Worm (Caenorhabditis elegans) whole organism, early embryonic: Measurements from ENCODE around the gene F52C12.2.

ENCODE experiments used
- B0310.2 ChIP-seq: sonication (generic microtip); optimal IDR thresholded peaks from 2 replicates; lab custom pipeline; 2016; ENCODE audit warnings: mild to moderate bottlenecking, missing genetic modification characterization, missing compliant biosample characterization
- F13C5.2 ChIP-seq: sonication (generic microtip); optimal IDR thresholded peaks from 2 replicates; lab custom pipeline; 2017; ENCODE audit warnings: mild to moderate bottlenecking, missing genetic modification characterization, inconsistent platforms, missing compliant biosample characterization
- aly-1 ChIP-seq: sonication (generic microtip); optimal IDR thresholded peaks from 2 replicates; lab custom pipeline; 2016; ENCODE audit warnings: missing genetic modification characterization, missing compliant biosample characterization
- ama-1 ChIP-seq: fragments of 150-350 bp; optimal IDR thresholded peaks from 2 replicates; lab custom pipeline; 2014
- flt-1 ChIP-seq: fragments of 200-800 bp; sonication (Bioruptor generic); IDR thresholded peaks from 2 replicates; pipeline ENCODE4 v1.3.6; 2022; ENCODE audit warnings: missing genetic modification characterization, missing compliant biosample characterization
- hmbx-1 ChIP-seq: sonication (generic microtip); optimal IDR thresholded peaks from 2 replicates; lab custom pipeline; 2016; ENCODE audit warnings: mild to moderate bottlenecking, missing genetic modification characterization, missing compliant biosample characterization
- hmg-4 ChIP-seq: fragments of 200-800 bp; sonication (Bioruptor generic); optimal IDR thresholded peaks from 2 replicates; lab custom pipeline; 2018; ENCODE audit warnings: mild to moderate bottlenecking, missing genetic modification characterization, missing compliant biosample characterization
- hnd-1 ChIP-seq: sonication (generic microtip); optimal IDR thresholded peaks from 2 replicates; lab custom pipeline; 2016; ENCODE audit warnings: missing genetic modification characterization, missing compliant biosample characterization
- pes-1 ChIP-seq: fragments of 200-800 bp; sonication (Bioruptor generic); IDR thresholded peaks from 2 replicates; pipeline ENCODE4 v1.3.6; 2022; ENCODE audit warnings: missing genetic modification reagents, missing genetic modification characterization, missing compliant biosample characterization
- scrt-1 ChIP-seq: fragments of 200-800 bp; sonication (Bioruptor generic); IDR thresholded peaks from 2 replicates; pipeline ENCODE4 v1.3.6; 2022; ENCODE audit warnings: missing genetic modification characterization, missing compliant biosample characterization
- sea-1 ChIP-seq: fragments of 200-800 bp; sonication (Bioruptor generic); conservative IDR thresholded peaks from 2 replicates; pipeline ENCODE4 v1.3.6; 2022; ENCODE audit warnings: missing genetic modification characterization, missing compliant biosample characterization
- tbx-11 ChIP-seq: fragments of 200-800 bp; sonication (Bioruptor generic); IDR thresholded peaks from 2 replicates; pipeline ENCODE4 v1.3.6; 2022; ENCODE audit warnings: missing genetic modification characterization, missing compliant biosample characterization
- tbx-37 ChIP-seq: fragments of 200-800 bp; sonication (Bioruptor generic); conservative IDR thresholded peaks from 2 replicates; pipeline ENCODE4 v1.3.6; 2022; ENCODE audit warnings: missing genetic modification reagents, missing genetic modification characterization, missing compliant biosample characterization
- tra-4 ChIP-seq: sonication (generic microtip); optimal IDR thresholded peaks from 2 replicates; lab custom pipeline; 2017; ENCODE audit warnings: missing genetic modification characterization, missing compliant biosample characterization

DNA sequence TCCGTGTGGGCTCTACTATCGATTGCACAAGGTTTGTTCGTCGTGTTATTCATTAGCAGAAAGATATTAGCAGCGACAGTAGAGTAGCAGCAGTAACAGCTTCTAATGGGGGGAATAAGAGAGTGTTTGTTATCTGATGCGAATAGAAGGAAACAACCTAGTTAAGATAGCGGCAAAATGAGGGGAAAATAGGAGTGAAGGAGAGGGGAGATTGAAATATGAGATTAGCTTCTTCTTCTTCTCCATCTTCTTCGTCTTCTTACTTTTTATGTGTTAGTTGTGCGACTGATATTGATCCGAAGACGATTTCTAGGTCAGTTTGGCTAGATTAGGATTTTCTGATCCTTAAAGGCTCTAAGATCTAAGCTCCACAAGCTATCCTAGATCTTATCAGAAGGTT is 38.5 kb upstream of the F52C12.2 start:
- TF ChIP-seq sea-1 (GFP tag; lab: Robert Waterston, UW): no peak
- TF ChIP-seq flt-1: no peak
- TF ChIP-seq pes-1: no peak
- no peak for TF ChIP-seq scrt-1 (GFP tag; lab: Robert Waterston, UW)
- no peak for TF ChIP-seq aly-1 (tag; lab: Kevin White, UChicago)
- no peak for TF ChIP-seq tbx-37 (GFP tag; lab: Robert Waterston, UW)
- no peak for TF ChIP-seq ama-1
- TF ChIP-seq tra-4: no peak
- no peak for TF ChIP-seq F13C5.2 (tag; lab: Kevin White, UChicago)
- no peak for TF ChIP-seq B0310.2 (tag; lab: Kevin White, UChicago)
- TF ChIP-seq hnd-1 (tag; lab: Kevin White, UChicago): no peak
- no peak for TF ChIP-seq tbx-11
- no peak for TF ChIP-seq hmg-4
- TF ChIP-seq hmbx-1 (tag; lab: Kevin White, UChicago): no peak
